Worm (Caenorhabditis elegans): ENCODE measurements around the gene cdc-48.2.

DNA sequence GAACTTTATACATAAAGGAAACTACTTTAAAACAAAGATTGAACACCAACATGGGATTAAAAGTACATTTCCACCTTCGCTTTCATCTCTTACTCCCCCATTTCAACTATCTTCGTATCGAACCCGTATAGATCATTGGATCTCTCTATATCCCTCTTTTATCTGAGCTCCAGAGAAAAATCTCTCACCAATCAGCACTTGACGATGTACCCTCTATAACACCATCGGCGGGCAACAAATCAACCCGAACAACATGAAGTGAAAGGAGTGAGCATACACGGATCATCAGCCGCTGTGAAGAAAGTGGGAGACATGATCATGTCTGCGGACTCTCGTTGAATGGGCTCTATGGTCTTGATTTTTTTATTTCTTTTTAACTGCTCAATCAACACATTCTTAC is 20.9 kb upstream of the cdc-48.2 start:
- TF ChIP-seq sea-2 (GFP tag; optimal IDR thresholded peaks at IDR 0.05): no peak
- no peak for TF ChIP-seq hmg-11 (tag; optimal IDR thresholded peaks at IDR 0.05)
- no peak for TF ChIP-seq lin-39 (tag; optimal IDR thresholded peaks at IDR 0.05)
- no peak for TF ChIP-seq jun-1 (tag; optimal IDR thresholded peaks at IDR 0.05)
- TF ChIP-seq ceh-28 (tag; optimal IDR thresholded peaks at IDR 0.05): no peak
- no peak for TF ChIP-seq unc-62 (GFP tag; optimal IDR thresholded peaks at IDR 0.05)
- TF ChIP-seq ama-1 (optimal IDR thresholded peaks at IDR 0.05): no peak
- TF ChIP-seq ceh-16 (tag; optimal IDR thresholded peaks at IDR 0.05): no peak
- no peak for TF ChIP-seq nhr-25 (tag; optimal IDR thresholded peaks at IDR 0.05)
- TF ChIP-seq lin-15B (tag; optimal IDR thresholded peaks at IDR 0.05): no peak
- TF ChIP-seq nhr-77 (tag; optimal IDR thresholded peaks at IDR 0.05): no peak
- no peak for TF ChIP-seq tbx-2 (tag; optimal IDR thresholded peaks at IDR 0.05)
